Fruit fly (Drosophila melanogaster) whole organism, embryonic: Measurements from ENCODE around the gene mtsh.

ENCODE experiments used
- Ada2b ChIP-seq: fragments of 200-800 bp; sonication (Bioruptor generic); IDR thresholded peaks from 2 replicates; pipeline ENCODE4 v1.3.6; 2022; ENCODE audit warnings: missing biosample characterization, missing genetic modification characterization
- Adf1 ChIP-seq: fragments of 200-800 bp; sonication (Bioruptor generic); IDR thresholded peaks from 2 replicates; pipeline ENCODE4 v1.3.6; 2022; ENCODE audit warnings: missing biosample characterization, missing genetic modification characterization
- B-H2 ChIP-seq: fragments of 200-800 bp; sonication (Bioruptor generic); optimal IDR thresholded peaks from 2 replicates; lab custom pipeline; 2018; ENCODE audit warnings: missing biosample characterization, mild to moderate bottlenecking, missing genetic modification characterization
- BtbVII ChIP-seq: fragments of 200-800 bp; sonication (Bioruptor generic); optimal IDR thresholded peaks from 3 replicates; lab custom pipeline; 2017; ENCODE audit warnings: missing biosample characterization, mild to moderate bottlenecking, missing genetic modification characterization
- CG10321 ChIP-seq: fragments of 200-800 bp; sonication (Bioruptor generic); IDR thresholded peaks from 2 replicates; pipeline ENCODE4 v1.3.6; 2022; ENCODE audit warnings: missing biosample characterization, missing genetic modification characterization
- CG1233 ChIP-seq: fragments of 200-800 bp; sonication (Bioruptor generic); optimal IDR thresholded peaks from 4 replicates; lab custom pipeline; 2018; ENCODE audit warnings: missing biosample characterization, mild to moderate bottlenecking, missing genetic modification characterization
- CG12744 ChIP-seq: fragments of 200-800 bp; sonication (Bioruptor generic); optimal IDR thresholded peaks from 2 replicates; lab custom pipeline; 2016; ENCODE audit warnings: missing biosample characterization, missing genetic modification characterization
- CG17359 ChIP-seq: fragments of 200-800 bp; sonication (Bioruptor generic); optimal IDR thresholded peaks from 3 replicates; lab custom pipeline; 2018; ENCODE audit warnings: missing biosample characterization, mild to moderate bottlenecking, missing genetic modification characterization, moderate library complexity
- CG1832 ChIP-seq: fragments of 200-800 bp; sonication (Bioruptor generic); optimal IDR thresholded peaks from 2 replicates; lab custom pipeline; 2017; ENCODE audit warnings: missing biosample characterization, mild to moderate bottlenecking, missing genetic modification characterization, inconsistent platforms
- CG2712 ChIP-seq: fragments of 200-800 bp; optimal IDR thresholded peaks from 3 replicates; lab custom pipeline; 2019; ENCODE audit warnings: missing biosample characterization, mild to moderate bottlenecking, missing genetic modification characterization, moderate library complexity
- CG31224 ChIP-seq: fragments of 200-800 bp; sonication (Bioruptor generic); IDR thresholded peaks from 2 replicates; pipeline ENCODE4 v1.3.6; 2022; ENCODE audit warnings: missing biosample characterization, missing genetic modification characterization
- CG31441 ChIP-seq: fragments of 200-800 bp; sonication (Bioruptor generic); IDR thresholded peaks from 2 replicates; pipeline ENCODE4 v1.3.6; 2022; ENCODE audit warnings: missing biosample characterization, missing genetic modification characterization
- CG34376 ChIP-seq: fragments of 200-800 bp; sonication (Bioruptor generic); optimal IDR thresholded peaks from 2 replicates; lab custom pipeline; 2018; ENCODE audit warnings: missing biosample characterization, mild to moderate bottlenecking, missing genetic modification characterization
- CG34422 ChIP-seq: fragments of 200-800 bp; sonication (Bioruptor generic); IDR thresholded peaks from 3 replicates; pipeline ENCODE4 v1.3.6; 2022; ENCODE audit warnings: missing biosample characterization, missing genetic modification characterization
- CG5180 ChIP-seq: fragments of 200-800 bp; sonication (Bioruptor generic); optimal IDR thresholded peaks from 3 replicates; lab custom pipeline; 2017; ENCODE audit warnings: missing biosample characterization, missing genetic modification characterization, mild to moderate bottlenecking, moderate library complexity, missing genetic modification reagents
- CG7271 ChIP-seq: fragments of 200-800 bp; sonication (Bioruptor generic); optimal IDR thresholded peaks from 2 replicates; lab custom pipeline; 2018; ENCODE audit warnings: missing biosample characterization, mild to moderate bottlenecking, missing genetic modification characterization, moderate library complexity
- CG9609 ChIP-seq: fragments of 200-800 bp; sonication (Bioruptor generic); optimal IDR thresholded peaks from 3 replicates; lab custom pipeline; 2016; ENCODE audit warnings: missing biosample characterization, missing genetic modification characterization
- Camta ChIP-seq: fragments of 200-800 bp; sonication (Bioruptor generic); optimal IDR thresholded peaks from 2 replicates; lab custom pipeline; 2016; ENCODE audit warnings: missing biosample characterization, missing genetic modification characterization
- CkIIα-i1 ChIP-seq: fragments of 200-800 bp; sonication (Bioruptor generic); IDR thresholded peaks from 2 replicates; pipeline ENCODE4 v1.3.6; 2022; ENCODE audit warnings: missing biosample characterization, missing genetic modification characterization
- D19B ChIP-seq: fragments of 200-800 bp; sonication (Bioruptor generic); optimal IDR thresholded peaks from 2 replicates; lab custom pipeline; 2017; ENCODE audit warnings: missing biosample characterization, mild to moderate bottlenecking, missing genetic modification characterization
- Deaf1 ChIP-seq: fragments of 200-800 bp; optimal IDR thresholded peaks from 3 replicates; lab custom pipeline; 2019; ENCODE audit warnings: missing biosample characterization, mild to moderate bottlenecking, missing genetic modification characterization, moderate library complexity
- H15 ChIP-seq: fragments of 200-800 bp; sonication (Bioruptor generic); IDR thresholded peaks from 3 replicates; pipeline ENCODE4 v1.3.6; 2022; ENCODE audit warnings: missing biosample characterization, missing genetic modification characterization
- Hey ChIP-seq: fragments of 200-800 bp; sonication (Bioruptor generic); optimal IDR thresholded peaks from 3 replicates; lab custom pipeline; 2018; ENCODE audit warnings: missing biosample characterization, mild to moderate bottlenecking, missing genetic modification characterization
- HmgZ ChIP-seq: fragments of 200-800 bp; sonication (Bioruptor generic); optimal IDR thresholded peaks from 2 replicates; lab custom pipeline; 2018; ENCODE audit warnings: missing biosample characterization, mild to moderate bottlenecking, missing genetic modification characterization
- Hr78 ChIP-seq, 2 experiments: fragments of 200-800 bp in 1 of 2; fragments of >200 bp in 1 of 2; sonication (Bioruptor generic) in 1 of 2; optimal IDR thresholded peaks; 2 replicates each; lab custom pipeline; 2017 to 2019; ENCODE audit warnings: missing biosample characterization in 2 of 2, missing genetic modification characterization in 2 of 2, mild to moderate bottlenecking in 1 of 2, moderate library complexity in 1 of 2
- Hsf ChIP-seq: fragments of 200-800 bp; sonication (Bioruptor generic); optimal IDR thresholded peaks from 3 replicates; lab custom pipeline; 2016; ENCODE audit warnings: missing biosample characterization, missing genetic modification characterization
- Lhr ChIP-seq: fragments of 200-800 bp; sonication (Bioruptor generic); optimal IDR thresholded peaks from 3 replicates; lab custom pipeline; 2017; ENCODE audit warnings: mild to moderate bottlenecking, missing biosample characterization, missing genetic modification reagents, missing genetic modification characterization
- NFAT ChIP-seq: fragments of 200-800 bp; sonication (Bioruptor generic); IDR thresholded peaks from 2 replicates; pipeline ENCODE4 v1.3.6; 2022; ENCODE audit warnings: missing biosample characterization, missing genetic modification characterization
- Oli ChIP-seq: fragments of 200-800 bp; sonication (Bioruptor generic); optimal IDR thresholded peaks from 2 replicates; lab custom pipeline; 2018; ENCODE audit warnings: missing biosample characterization, mild to moderate bottlenecking, missing genetic modification characterization, moderate library complexity
- TFAM ChIP-seq: fragments of 200-800 bp; sonication (Bioruptor generic); optimal IDR thresholded peaks from 2 replicates; lab custom pipeline; 2017; ENCODE audit warnings: missing biosample characterization, missing genetic modification characterization, inconsistent platforms
- Trl ChIP-seq, 3 experiments: fragments of >200 bp in 2 of 3; fragments of 200-800 bp in 1 of 3; sonication (Bioruptor generic) in 1 of 3; optimal IDR thresholded peaks; 2 replicates in 1 of 3; 3 replicates in 2 of 3; lab custom pipeline; 2016 to 2017; ENCODE audit warnings: missing biosample characterization in 1 of 3, missing genetic modification characterization in 1 of 3
- ash1 ChIP-seq: fragments of 200-800 bp; sonication (Bioruptor generic); optimal IDR thresholded peaks from 2 replicates; lab custom pipeline; 2018; ENCODE audit warnings: missing biosample characterization, mild to moderate bottlenecking, missing genetic modification characterization
- ato ChIP-seq: fragments of 200-800 bp; sonication (Bioruptor generic); IDR thresholded peaks from 2 replicates; pipeline ENCODE4 v1.3.6; 2022; ENCODE audit warnings: missing biosample characterization, missing genetic modification characterization; ENCODE audit not compliant: partially characterized antibody
- bsh ChIP-seq, 2 experiments: fragments of 200-800 bp; sonication (Bioruptor generic); optimal IDR thresholded peaks; 2 replicates each; lab custom pipeline; 2017 to 2018; ENCODE audit warnings: mild to moderate bottlenecking in 2 of 2, missing biosample characterization in 2 of 2, missing genetic modification characterization in 2 of 2, moderate library complexity in 1 of 2
- chinmo ChIP-seq: fragments of 200-800 bp; sonication (Bioruptor generic); IDR thresholded peaks from 4 replicates; pipeline ENCODE4 v1.3.6; 2022; ENCODE audit warnings: missing biosample characterization, missing genetic modification characterization; ENCODE audit not compliant: partially characterized antibody
- dati ChIP-seq: fragments of 200-800 bp; sonication (Bioruptor generic); IDR thresholded peaks from 2 replicates; pipeline ENCODE4 v1.3.6; 2022; ENCODE audit warnings: missing biosample characterization, missing genetic modification characterization
- dimm ChIP-seq: fragments of 200-800 bp; sonication (Bioruptor generic); IDR thresholded peaks from 2 replicates; pipeline ENCODE4 v1.3.6; 2022; ENCODE audit warnings: missing biosample characterization, missing genetic modification characterization
- exex ChIP-seq: fragments of 200-800 bp; sonication (Bioruptor generic); optimal IDR thresholded peaks from 4 replicates; lab custom pipeline; 2018; ENCODE audit warnings: missing biosample characterization, mild to moderate bottlenecking, missing genetic modification characterization, moderate library complexity
- grn ChIP-seq: fragments of 200-800 bp; sonication (Bioruptor generic); optimal IDR thresholded peaks from 3 replicates; lab custom pipeline; 2017; ENCODE audit warnings: missing biosample characterization, missing genetic modification characterization
- lab ChIP-seq: fragments of 200-800 bp; sonication (Bioruptor generic); optimal IDR thresholded peaks from 3 replicates; lab custom pipeline; 2017; ENCODE audit warnings: missing biosample characterization, missing genetic modification characterization, mild to moderate bottlenecking, moderate library complexity, missing genetic modification reagents
- lmd ChIP-seq: fragments of 200-800 bp; sonication (Bioruptor generic); IDR thresholded peaks from 2 replicates; pipeline ENCODE4 v1.3.6; 2022; ENCODE audit warnings: missing biosample characterization, missing genetic modification characterization
- phol ChIP-seq: fragments of 200-800 bp; sonication (Bioruptor generic); optimal IDR thresholded peaks from 3 replicates; lab custom pipeline; 2018; ENCODE audit warnings: missing biosample characterization, mild to moderate bottlenecking, missing genetic modification characterization, moderate library complexity
- row ChIP-seq: fragments of 200-800 bp; sonication (Bioruptor generic); IDR thresholded peaks from 3 replicates; pipeline ENCODE4 v1.3.6; 2022; ENCODE audit warnings: missing biosample characterization, missing genetic modification characterization
- sd ChIP-seq: fragments of 200-800 bp; sonication (Bioruptor generic); optimal IDR thresholded peaks from 3 replicates; lab custom pipeline; 2018; ENCODE audit warnings: missing biosample characterization, mild to moderate bottlenecking, missing genetic modification characterization, moderate library complexity
- sug ChIP-seq: fragments of 200-800 bp; optimal IDR thresholded peaks from 2 replicates; lab custom pipeline; 2019; ENCODE audit warnings: missing biosample characterization, mild to moderate bottlenecking, missing genetic modification characterization, moderate library complexity
- z ChIP-seq: fragments of 200-800 bp; sonication (Bioruptor generic); IDR thresholded peaks from 3 replicates; pipeline ENCODE4 v1.3.6; 2022; ENCODE audit warnings: missing biosample characterization, missing genetic modification characterization

The mtsh gene

dm6 chr2L:8346260-8346659 lies 26.6 kb upstream of the mtsh start, which contains the start of gene CG7778 (continued):
- TF ChIP-seq exex (tag; lab: Kevin White, UChicago) (peak; percentile 48), bsh (GFP tag; optimal IDR thresholded peaks at IDR 0.05; lab: Kevin White, UChicago) (no peak), Camta (GFP tag; lab: Kevin White, UChicago) (no peak), CG1832 (GFP tag; lab: Kevin White, UChicago) (peak; percentile 65), Lhr (GFP tag; lab: Kevin White, UChicago) (no peak), Adf1 (GFP tag; lab: Robert Waterston, UW) (peak; percentile 82), CG2712 (tag; lab: Kevin White, UChicago) (no peak), CG31441 (GFP tag; lab: Robert Waterston, UW) (no peak), ato (no peak), CG10321 (GFP tag; lab: Robert Waterston, UW) (peak; percentile 46; the same call in 1 of the 2 replicates), Trl (optimal IDR thresholded peaks at IDR 0.05; lab: Kevin White, UChicago) (peak; percentile 60 to 65), Trl (GFP tag; optimal IDR thresholded peaks at IDR 0.05; lab: Kevin White, UChicago) (no peak), sd (tag; lab: Kevin White, UChicago) (peak; percentile 20), CG7271 (tag; lab: Kevin White, UChicago) (no peak), CG9609 (no peak), Oli (tag; lab: Kevin White, UChicago) (no peak), CG12744 (GFP tag; lab: Kevin White, UChicago) (no peak)

- TF ChIP-seq NFAT (GFP tag; lab: Robert Waterston, UW) (no peak), H15 (GFP tag; lab: Robert Waterston, UW) (no peak), CG1233 (GFP tag; lab: Kevin White, UChicago) (no peak), phol (tag; lab: Kevin White, UChicago) (no peak), CG34422 (GFP tag; lab: Robert Waterston, UW) (no peak), exex (tag; lab: Kevin White, UChicago) (peak; percentile 96), Hsf (GFP tag; lab: Kevin White, UChicago) (no peak), row (GFP tag; lab: Robert Waterston, UW) (no peak), sug (tag; lab: Kevin White, UChicago) (peak; percentile 51), CG17359 (no peak), B-H2 (GFP tag; lab: Kevin White, UChicago) (peak; percentile 18), Hr78 (GFP tag; optimal IDR thresholded peaks at IDR 0.05; lab: Kevin White, UChicago) (peak in 1 of 2 experiments; percentile 68), HmgZ (tag; lab: Kevin White, UChicago) (peak; percentile 27), TFAM (GFP tag; lab: Kevin White, UChicago) (no peak), grn (peak; percentile 83), D19B (GFP tag; lab: Kevin White, UChicago) (peak; percentile 48), chinmo (GFP tag; lab: Robert Waterston, UW) (0 out of 4 replicates have a peak, but pooled peaks have one; percentile 37), dati (GFP tag; lab: Robert Waterston, UW) (no peak), lab (GFP tag; lab: Kevin White, UChicago) (peak; percentile 39), Ada2b (GFP tag; lab: Robert Waterston, UW) (no peak), Deaf1 (peak; percentile 16), Hey (tag; lab: Kevin White, UChicago) (peak; percentile 14), dimm (GFP tag; lab: Robert Waterston, UW) (no peak), ash1 (GFP tag; lab: Kevin White, UChicago) (no peak), CG31224 (no peak), z (GFP tag; lab: Robert Waterston, UW) (no peak), BtbVII (GFP tag; lab: Kevin White, UChicago) (peak; percentile 2), CG34376 (GFP tag; lab: Kevin White, UChicago) (peak; percentile 78), CkIIα-i1 (GFP tag; lab: Robert Waterston, UW) (no peak), lmd (no peak), CG5180 (peak; percentile 74)
Measured at dm6 chr2L:8344536-8344935, 24.8 kb upstream of the mtsh start.
